Worm (Caenorhabditis elegans) whole organism, early embryonic: ENCODE measurements around the gene clec-227.

Experiments
- aly-1 ChIP-seq: sonication (generic microtip); optimal IDR thresholded peaks from 2 replicates; lab custom pipeline; 2016; ENCODE audit warnings: missing genetic modification characterization, missing compliant biosample characterization
- ama-1 ChIP-seq: fragments of 150-350 bp; optimal IDR thresholded peaks from 2 replicates; lab custom pipeline; 2014
- ceh-13 ChIP-seq: fragments of 200-800 bp; sonication (Bioruptor generic); optimal IDR thresholded peaks from 2 replicates; lab custom pipeline; 2018; ENCODE audit warnings: mild to moderate bottlenecking, missing genetic modification characterization, missing compliant biosample characterization
- flt-1 ChIP-seq: fragments of 200-800 bp; sonication (Bioruptor generic); IDR thresholded peaks from 2 replicates; pipeline ENCODE4 v1.3.6; 2022; ENCODE audit warnings: missing genetic modification characterization, missing compliant biosample characterization
- hmbx-1 ChIP-seq: sonication (generic microtip); optimal IDR thresholded peaks from 2 replicates; lab custom pipeline; 2016; ENCODE audit warnings: mild to moderate bottlenecking, missing genetic modification characterization, missing compliant biosample characterization
- hmg-4 ChIP-seq: fragments of 200-800 bp; sonication (Bioruptor generic); optimal IDR thresholded peaks from 2 replicates; lab custom pipeline; 2018; ENCODE audit warnings: mild to moderate bottlenecking, missing genetic modification characterization, missing compliant biosample characterization
- sea-1 ChIP-seq: fragments of 200-800 bp; sonication (Bioruptor generic); conservative IDR thresholded peaks from 2 replicates; pipeline ENCODE4 v1.3.6; 2022; ENCODE audit warnings: missing genetic modification characterization, missing compliant biosample characterization
- tbx-11 ChIP-seq: fragments of 200-800 bp; sonication (Bioruptor generic); IDR thresholded peaks from 2 replicates; pipeline ENCODE4 v1.3.6; 2022; ENCODE audit warnings: missing genetic modification characterization, missing compliant biosample characterization
- tra-4 ChIP-seq: sonication (generic microtip); optimal IDR thresholded peaks from 2 replicates; lab custom pipeline; 2017; ENCODE audit warnings: missing genetic modification characterization, missing compliant biosample characterization

- TF ChIP-seq flt-1 (no peak), ama-1 (lab: Kevin White, UChicago) (no peak), hmg-4 (GFP tag; lab: Kevin White, UChicago) (peak; percentile 20), hmbx-1 (no peak), sea-1 (GFP tag; lab: Robert Waterston, UW) (no peak), aly-1 (tag; lab: Kevin White, UChicago) (no peak), ceh-13 (no peak), tra-4 (no peak), tbx-11 (GFP tag; lab: Robert Waterston, UW) (no peak)
Measured at ce11 chrV:14460615-14461102, 11.7 kb upstream of the clec-227 start, which contains the start of gene F08H9.2.
